Worm (Caenorhabditis elegans) whole organism, L1 larva: ENCODE data around the gene srh-122.
A peak's percentile ranks its signal among the peaks of the same experiment; 100 is the strongest.

Experiments used
- C04F5.9 ChIP-seq: sonication (generic microtip); optimal IDR thresholded peaks from 2 replicates; lab custom pipeline; 2016; ENCODE audit warnings: missing genetic modification characterization, missing compliant biosample characterization
- C34B4.2 ChIP-seq: sonication (generic microtip); optimal IDR thresholded peaks from 2 replicates; lab custom pipeline; 2017; ENCODE audit warnings: mild to moderate bottlenecking, missing genetic modification characterization, missing compliant biosample characterization
- aly-2 ChIP-seq: fragments of 150-350 bp; optimal IDR thresholded peaks from 2 replicates; lab custom pipeline; 2014; ENCODE audit warnings: missing biosample characterization, missing genetic modification characterization
- blmp-1 ChIP-seq: fragments of 150-350 bp; optimal IDR thresholded peaks from 2 replicates; lab custom pipeline; 2014; ENCODE audit warnings: missing biosample characterization, missing genetic modification characterization
- ceh-90 ChIP-seq: sonication (generic microtip); optimal IDR thresholded peaks from 2 replicates; lab custom pipeline; 2016; ENCODE audit warnings: missing genetic modification characterization, missing compliant biosample characterization
- dpl-1 ChIP-seq, 3 experiments: fragments of 150-350 bp in 2 of 3; sonication (generic microtip) in 1 of 3; optimal IDR thresholded peaks; 2 replicates each; lab custom pipeline; 2014 to 2017; ENCODE audit warnings: missing biosample characterization in 3 of 3, missing genetic modification characterization in 3 of 3, missing genetic modification reagents in 3 of 3
- dsc-1 ChIP-seq: sonication (generic microtip); optimal IDR thresholded peaks from 2 replicates; lab custom pipeline; 2016; ENCODE audit warnings: mild to moderate bottlenecking, missing genetic modification characterization, missing compliant biosample characterization
- efl-1 ChIP-seq, 4 experiments: fragments of 150-350 bp; optimal IDR thresholded peaks in 3 of 4; peaks in 1 of 4; 1 replicate in 1 of 4; 2 replicates in 3 of 4; lab custom pipeline; 2014; ENCODE audit warnings: missing biosample characterization in 2 of 4, missing genetic modification characterization in 2 of 4, missing genetic modification reagents in 2 of 4
- efl-3 ChIP-seq: fragments of 200-800 bp; sonication (Bioruptor generic); optimal IDR thresholded peaks from 2 replicates; lab custom pipeline; 2018; ENCODE audit warnings: mild to moderate bottlenecking, missing genetic modification characterization, missing compliant biosample characterization
- egl-27 ChIP-seq, 2 experiments: fragments of 150-350 bp in 1 of 2; sonication (generic microtip); optimal IDR thresholded peaks; 3 replicates each; lab custom pipeline; 2017 to 2018; ENCODE audit warnings: missing biosample characterization in 2 of 2, missing genetic modification characterization in 2 of 2, missing genetic modification reagents in 2 of 2
- fkh-10 ChIP-seq: sonication (generic microtip); optimal IDR thresholded peaks from 2 replicates; lab custom pipeline; 2017; ENCODE audit warnings: missing biosample characterization, missing genetic modification reagents, missing genetic modification characterization
- fos-1 ChIP-seq: fragments of 150-350 bp; optimal IDR thresholded peaks from 2 replicates; lab custom pipeline; 2014; ENCODE audit warnings: missing biosample characterization, missing genetic modification characterization
- grh-1 ChIP-seq: fragments of 200-800 bp; sonication (Bioruptor generic); IDR thresholded peaks from 2 replicates; pipeline ENCODE4 v1.3.6; 2022; ENCODE audit warnings: missing genetic modification reagents, missing genetic modification characterization, missing compliant biosample characterization
- hlh-4 ChIP-seq: sonication (generic microtip); optimal IDR thresholded peaks from 2 replicates; lab custom pipeline; 2016; ENCODE audit warnings: mild to moderate bottlenecking, missing genetic modification characterization, missing compliant biosample characterization
- isw-1 ChIP-seq: fragments of 200-800 bp; sonication (Bioruptor generic); IDR thresholded peaks from 2 replicates; pipeline ENCODE4 v1.3.6; 2022; ENCODE audit warnings: missing genetic modification characterization, missing compliant biosample characterization
- lin-15B ChIP-seq: fragments of 150-350 bp; sonication (generic microtip); optimal IDR thresholded peaks from 3 replicates; lab custom pipeline; 2014; ENCODE audit warnings: missing biosample characterization, missing genetic modification characterization
- lin-35 ChIP-seq, 2 experiments: fragments of 150-350 bp; optimal IDR thresholded peaks; 2 replicates each; lab custom pipeline; 2014; ENCODE audit warnings: missing biosample characterization in 2 of 2, missing genetic modification characterization in 2 of 2, missing genetic modification reagents in 2 of 2
- lir-3 ChIP-seq: sonication (generic microtip); optimal IDR thresholded peaks from 2 replicates; lab custom pipeline; 2016; ENCODE audit warnings: mild to moderate bottlenecking, missing genetic modification characterization, moderate library complexity, missing compliant biosample characterization; ENCODE audit not compliant: poor library complexity
- lsy-2 ChIP-seq, 2 experiments: fragments of 150-350 bp; optimal IDR thresholded peaks; 2 replicates each; lab custom pipeline; 2014; ENCODE audit warnings: missing biosample characterization in 2 of 2, missing genetic modification characterization in 2 of 2
- nhr-12 ChIP-seq: sonication (generic microtip); optimal IDR thresholded peaks from 2 replicates; lab custom pipeline; 2017; ENCODE audit warnings: missing biosample characterization, missing genetic modification characterization
- nhr-237 ChIP-seq: fragments of 150-350 bp; optimal IDR thresholded peaks from 2 replicates; lab custom pipeline; 2014; ENCODE audit warnings: missing biosample characterization, missing genetic modification characterization
- nhr-28 ChIP-seq: fragments of 150-350 bp; optimal IDR thresholded peaks from 2 replicates; lab custom pipeline; 2014; ENCODE audit warnings: missing biosample characterization, missing genetic modification characterization
- nhr-71 ChIP-seq: sonication (generic microtip); optimal IDR thresholded peaks from 2 replicates; lab custom pipeline; 2016; ENCODE audit warnings: mild to moderate bottlenecking, missing genetic modification characterization, moderate library complexity, missing compliant biosample characterization
- nhr-76 ChIP-seq: sonication (generic microtip); optimal IDR thresholded peaks from 2 replicates; lab custom pipeline; 2017; ENCODE audit warnings: missing biosample characterization, missing genetic modification characterization
- nhr-77 ChIP-seq: fragments of 150-350 bp; optimal IDR thresholded peaks from 2 replicates; lab custom pipeline; 2014; ENCODE audit warnings: missing biosample characterization, missing genetic modification characterization
- pag-3 ChIP-seq: sonication (generic microtip); optimal IDR thresholded peaks from 2 replicates; lab custom pipeline; 2017; ENCODE audit warnings: missing genetic modification characterization, mild to moderate bottlenecking, missing compliant biosample characterization, antibody characterized with exemption, borderline replicate concordance; ENCODE audit not compliant: insufficient read depth
- pax-3 ChIP-seq: fragments of 200-800 bp; sonication (Bioruptor generic); optimal IDR thresholded peaks from 2 replicates; lab custom pipeline; 2018; ENCODE audit warnings: mild to moderate bottlenecking, missing genetic modification characterization, moderate library complexity, missing compliant biosample characterization
- rnt-1 ChIP-seq: sonication (generic microtip); optimal IDR thresholded peaks from 2 replicates; lab custom pipeline; 2016; ENCODE audit warnings: mild to moderate bottlenecking, missing genetic modification characterization, moderate library complexity, missing compliant biosample characterization
- sptf-1 ChIP-seq: fragments of 150-350 bp; optimal IDR thresholded peaks from 2 replicates; lab custom pipeline; 2014; ENCODE audit warnings: missing biosample characterization, missing genetic modification characterization
- tbx-2 ChIP-seq: sonication (generic microtip); optimal IDR thresholded peaks from 2 replicates; lab custom pipeline; 2016; ENCODE audit warnings: missing genetic modification characterization, missing compliant biosample characterization
- tlp-1 ChIP-seq: fragments of 150-350 bp; optimal IDR thresholded peaks from 2 replicates; lab custom pipeline; 2014; ENCODE audit warnings: missing biosample characterization, missing genetic modification characterization
- unc-62 ChIP-seq: fragments of 150-350 bp; optimal IDR thresholded peaks from 2 replicates; lab custom pipeline; 2014; ENCODE audit warnings: missing biosample characterization, missing genetic modification reagents, missing genetic modification characterization
- zag-1 ChIP-seq: fragments of 150-350 bp; optimal IDR thresholded peaks from 2 replicates; lab custom pipeline; 2014; ENCODE audit warnings: missing biosample characterization, missing genetic modification characterization
- zip-4 ChIP-seq: fragments of 200-800 bp; sonication (Bioruptor generic); optimal IDR thresholded peaks from 2 replicates; lab custom pipeline; 2018; ENCODE audit warnings: mild to moderate bottlenecking, missing genetic modification characterization, moderate library complexity, missing compliant biosample characterization
- ztf-11 ChIP-seq, 2 experiments: sonication (generic microtip); optimal IDR thresholded peaks; 2 replicates each; lab custom pipeline; 2016 to 2017; ENCODE audit warnings: missing genetic modification characterization in 2 of 2, missing biosample characterization in 1 of 2, missing compliant biosample characterization in 1 of 2
- ztf-4 ChIP-seq: fragments of 150-350 bp; optimal IDR thresholded peaks from 2 replicates; lab custom pipeline; 2014; ENCODE audit warnings: missing biosample characterization, missing genetic modification characterization

The srh-122 gene

ce11 chrV:15399691-15400377 lies 22.0 kb upstream of the srh-122 start, which contains the start of the genes T06E6.15 and sri-7:
T06E6.15 (minus strand) TSS chrV:15399791.
sri-7 (plus strand) TSS chrV:15400327.
- no peak for TF ChIP-seq nhr-76 (tag; lab: Kevin White, UChicago)
- no peak for TF ChIP-seq efl-1 (optimal IDR thresholded peaks at IDR 0.05; lab: Kevin White, UChicago)
- TF ChIP-seq efl-1 (GFP tag; optimal IDR thresholded peaks at IDR 0.05 in 1 of 2; lab: Kevin White, UChicago): peak in 1 of 2 experiments; percentile 40
- peak; percentile 89 for TF ChIP-seq hlh-4 (tag; lab: Kevin White, UChicago)

ce11 chrV:15398728-15399127 lies 20.9 kb upstream of the srh-122 start, which contains the start of gene fbxa-199:
fbxa-199 (minus strand) TSS chrV:15398828.
- no peak for TF ChIP-seq ztf-4 (tag; lab: Kevin White, UChicago)
- no peak for TF ChIP-seq C04F5.9

ce11 chrV:15397139-15397538 lies 19.3 kb upstream of the srh-122 start:
- TF ChIP-seq sptf-1 (tag; lab: Kevin White, UChicago) (no peak), tlp-1 (tag; lab: Kevin White, UChicago) (no peak), fos-1 (no peak), dpl-1 (GFP tag; optimal IDR thresholded peaks at IDR 0.05; lab: Kevin White, UChicago) (no peak), zip-4 (GFP tag; lab: Kevin White, UChicago) (no peak), blmp-1 (tag; lab: Kevin White, UChicago) (no peak), pax-3 (no peak)

DNA sequence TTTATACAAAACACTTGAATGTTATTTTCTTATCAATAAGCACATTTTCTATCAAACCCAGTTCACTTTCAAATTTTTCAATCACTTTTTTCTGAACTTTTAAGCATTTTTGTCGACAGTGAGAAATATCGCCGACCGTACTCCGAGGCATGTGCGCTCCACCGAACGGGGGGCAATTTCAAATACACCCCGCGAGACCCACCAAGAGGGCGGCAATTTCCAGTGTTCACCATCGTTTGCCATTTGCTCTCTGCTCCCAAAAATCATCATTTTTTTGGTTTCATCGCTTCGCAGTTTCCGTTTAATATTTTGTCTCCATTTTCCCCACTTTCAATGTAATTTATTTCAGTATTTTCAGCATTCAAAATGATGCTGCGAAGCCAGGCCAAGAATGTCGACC lies 17.5 kb upstream of the srh-122 start, which contains the start of gene cyb-3:
Gene cyb-3, plus strand, starts transcription at position 350 of the 400 bp plus-strand sequence.
- TF ChIP-seq pag-3 (no peak), lin-35 (GFP tag; optimal IDR thresholded peaks at IDR 0.05; lab: Kevin White, UChicago) (peak in 1 of 2 experiments; percentile 7), isw-1 (GFP tag; lab: Robert Waterston, UW) (no peak), unc-62 (GFP tag; lab: Kevin White, UChicago) (no peak), grh-1 (no peak), nhr-76 (tag; lab: Kevin White, UChicago) (no peak), fos-1 (no peak), efl-3 (no peak), efl-1 (optimal IDR thresholded peaks at IDR 0.05; lab: Kevin White, UChicago) (no peak), efl-1 (GFP tag; optimal IDR thresholded peaks at IDR 0.05 in 1 of 2; lab: Kevin White, UChicago) (peak in 1 of 2 experiments; percentile 95), aly-2 (no peak)

DNA sequence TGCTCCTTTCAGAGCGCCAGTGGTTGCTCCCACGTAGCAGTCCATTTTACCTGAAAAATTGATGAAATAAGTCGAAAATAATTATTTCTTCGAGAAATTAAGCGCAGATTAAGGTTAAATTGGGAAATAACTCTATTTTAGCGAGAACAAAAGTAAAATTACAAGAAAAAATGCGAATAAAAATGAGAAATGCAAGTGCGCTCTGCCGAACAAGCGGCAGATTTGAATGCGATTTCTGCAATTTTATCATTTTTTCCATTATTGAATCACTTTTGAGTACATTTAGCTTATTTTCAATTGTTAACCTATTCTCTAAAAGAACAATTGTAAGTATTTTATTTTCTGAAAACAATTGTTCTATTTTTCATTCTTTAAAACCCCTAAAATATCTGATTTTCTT lies 17.1 kb upstream of the srh-122 start, which contains the start of gene T06E6.1:
Gene T06E6.1, minus strand, starts transcription at position 56 of the 400 bp plus-strand sequence.
- TF ChIP-seq nhr-77 (tag; lab: Kevin White, UChicago) (no peak), nhr-237 (tag; lab: Kevin White, UChicago) (no peak), C34B4.2 (tag; lab: Kevin White, UChicago) (no peak), fkh-10 (no peak), lsy-2 (tag; optimal IDR thresholded peaks at IDR 0.05; lab: Kevin White, UChicago) (peak in 1 of 2 experiments; percentile 7), nhr-12 (tag; lab: Kevin White, UChicago) (no peak), efl-1 (optimal IDR thresholded peaks at IDR 0.05; lab: Kevin White, UChicago) (peak; percentile 39 to 78), efl-1 (GFP tag; optimal IDR thresholded peaks at IDR 0.05 in 1 of 2; lab: Kevin White, UChicago) (peak; percentile 86 to 98), tbx-2 (tag; lab: Kevin White, UChicago) (no peak), lin-35 (GFP tag; optimal IDR thresholded peaks at IDR 0.05; lab: Kevin White, UChicago) (peak; percentile 68 to 90), dpl-1 (GFP tag; optimal IDR thresholded peaks at IDR 0.05; lab: Kevin White, UChicago) (peak; percentile 66 to 86 (median 77)), unc-62 (GFP tag; lab: Kevin White, UChicago) (no peak)

DNA sequence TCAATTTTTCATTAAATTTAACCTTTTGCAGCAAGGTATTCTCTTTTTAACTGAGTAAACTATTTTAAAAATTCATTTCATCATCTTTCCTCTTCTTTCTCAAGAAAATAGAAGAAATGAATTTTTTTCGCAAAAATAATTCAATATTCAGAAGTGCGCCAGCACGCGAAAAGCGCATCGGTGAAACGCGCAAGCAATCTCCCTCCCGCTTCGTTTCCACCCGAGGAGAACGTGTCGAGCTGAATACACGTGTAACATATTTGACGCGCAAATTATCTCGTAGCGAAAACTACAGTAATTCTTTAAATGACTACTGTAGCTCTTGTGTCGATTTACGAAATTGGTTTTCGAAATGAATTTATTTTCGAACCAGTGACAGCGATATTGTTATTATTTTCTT lies 14.3 kb upstream of the srh-122 start:
- TF ChIP-seq nhr-28 (tag; lab: Kevin White, UChicago): no peak
- TF ChIP-seq lin-15B: no peak
- TF ChIP-seq nhr-71 (tag; lab: Kevin White, UChicago): no peak
- no peak for TF ChIP-seq nhr-76 (tag; lab: Kevin White, UChicago)
- no peak for TF ChIP-seq unc-62 (GFP tag; lab: Kevin White, UChicago)
- no peak for TF ChIP-seq fos-1
- no peak for TF ChIP-seq dsc-1 (tag; lab: Kevin White, UChicago)
- no peak for TF ChIP-seq rnt-1 (tag; lab: Kevin White, UChicago)
- no peak for TF ChIP-seq lin-35 (GFP tag; optimal IDR thresholded peaks at IDR 0.05; lab: Kevin White, UChicago)
- no peak for TF ChIP-seq lir-3 (tag; lab: Kevin White, UChicago)
- TF ChIP-seq ceh-90 (tag; lab: Kevin White, UChicago): no peak
- no peak for TF ChIP-seq pag-3
- no peak for TF ChIP-seq ztf-4 (tag; lab: Kevin White, UChicago)
- no peak for TF ChIP-seq tbx-2 (tag; lab: Kevin White, UChicago)
- no peak for TF ChIP-seq lsy-2 (tag; optimal IDR thresholded peaks at IDR 0.05; lab: Kevin White, UChicago)
- TF ChIP-seq ztf-11 (tag; optimal IDR thresholded peaks at IDR 0.05; lab: Kevin White, UChicago): no peak
- TF ChIP-seq zag-1: no peak
- TF ChIP-seq egl-27 (tag; optimal IDR thresholded peaks at IDR 0.05; lab: Kevin White, UChicago): no peak
